In the genomic region with DNA sequence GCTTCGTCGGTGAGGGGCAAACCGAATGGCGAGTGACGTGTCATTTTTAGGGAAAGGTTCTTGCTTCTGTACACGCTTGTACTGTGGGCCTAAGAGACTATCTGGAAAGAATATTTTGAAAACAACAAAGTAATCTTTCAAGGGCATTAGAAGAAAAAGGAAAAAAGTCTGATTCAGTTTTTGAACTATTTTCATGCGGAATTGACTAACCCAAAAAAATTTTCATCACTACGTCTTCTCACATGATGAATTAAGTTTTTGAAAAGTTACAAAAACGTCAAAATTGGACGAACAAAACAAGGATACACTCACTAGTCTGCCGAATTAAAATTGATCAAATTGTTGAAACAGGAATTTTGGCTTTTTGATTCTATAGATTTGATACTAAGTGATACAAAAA, we compare ENCODE assay signal across 2 worm cellular contexts.
TF ChIP-seq lines count a peak whose summit lies in the region.

A gene (minus strand): TSS at position 101 of the 400 bp plus-strand sequence.

TF ChIP-seq in whole organism, L1 larva, 84 proteins besides CTCF, POLR2A, EP300 and RAD21:
- TF ChIP-seq nhr-85 (tag; lab: Kevin White, UChicago) (peak; percentile 32), egl-13 (tag; optimal IDR thresholded peaks at IDR 0.05; lab: Kevin White, UChicago) (no peak)

TF ChIP-seq in whole organism, L4 larva, 104 proteins besides CTCF, POLR2A, EP300 and RAD21:
- TF ChIP-seq dpl-1 (GFP tag; optimal IDR thresholded peaks at IDR 0.05; lab: Kevin White, UChicago) (no peak), dmd-8 (GFP tag; IDR thresholded peaks at IDR 0.05; lab: Robert Waterston, UW) (no peak), lin-39 (tag; optimal IDR thresholded peaks at IDR 0.05; lab: Kevin White, UChicago) (no peak), lsy-2 (tag; optimal IDR thresholded peaks at IDR 0.05; lab: Kevin White, UChicago) (no peak), aha-1 (tag; lab: Kevin White, UChicago) (peak; percentile 39)
